Worm (Caenorhabditis elegans) whole organism, early embryonic: ENCODE data around the gene C23H3.9.

ENCODE experiments used
- B0310.2 ChIP-seq: sonication (generic microtip); optimal IDR thresholded peaks from 2 replicates; lab custom pipeline; 2016; ENCODE audit warnings: mild to moderate bottlenecking, missing genetic modification characterization, missing compliant biosample characterization
- F13C5.2 ChIP-seq: sonication (generic microtip); optimal IDR thresholded peaks from 2 replicates; lab custom pipeline; 2017; ENCODE audit warnings: mild to moderate bottlenecking, missing genetic modification characterization, inconsistent platforms, missing compliant biosample characterization
- aly-1 ChIP-seq: sonication (generic microtip); optimal IDR thresholded peaks from 2 replicates; lab custom pipeline; 2016; ENCODE audit warnings: missing genetic modification characterization, missing compliant biosample characterization
- ama-1 ChIP-seq: fragments of 150-350 bp; optimal IDR thresholded peaks from 2 replicates; lab custom pipeline; 2014
- ceh-13 ChIP-seq: fragments of 200-800 bp; sonication (Bioruptor generic); optimal IDR thresholded peaks from 2 replicates; lab custom pipeline; 2018; ENCODE audit warnings: mild to moderate bottlenecking, missing genetic modification characterization, missing compliant biosample characterization
- ceh-36 ChIP-seq: sonication (generic microtip); optimal IDR thresholded peaks from 2 replicates; lab custom pipeline; 2016; ENCODE audit warnings: missing genetic modification characterization, inconsistent platforms, missing compliant biosample characterization
- ets-7 ChIP-seq: sonication (generic microtip); optimal IDR thresholded peaks from 2 replicates; lab custom pipeline; 2016; ENCODE audit warnings: missing genotype, missing genetic modification characterization, missing compliant biosample characterization
- flt-1 ChIP-seq: fragments of 200-800 bp; sonication (Bioruptor generic); IDR thresholded peaks from 2 replicates; pipeline ENCODE4 v1.3.6; 2022; ENCODE audit warnings: missing genetic modification characterization, missing compliant biosample characterization
- hmbx-1 ChIP-seq: sonication (generic microtip); optimal IDR thresholded peaks from 2 replicates; lab custom pipeline; 2016; ENCODE audit warnings: mild to moderate bottlenecking, missing genetic modification characterization, missing compliant biosample characterization
- hmg-4 ChIP-seq: fragments of 200-800 bp; sonication (Bioruptor generic); optimal IDR thresholded peaks from 2 replicates; lab custom pipeline; 2018; ENCODE audit warnings: mild to moderate bottlenecking, missing genetic modification characterization, missing compliant biosample characterization
- hnd-1 ChIP-seq: sonication (generic microtip); optimal IDR thresholded peaks from 2 replicates; lab custom pipeline; 2016; ENCODE audit warnings: missing genetic modification characterization, missing compliant biosample characterization
- pes-1 ChIP-seq: fragments of 200-800 bp; sonication (Bioruptor generic); IDR thresholded peaks from 2 replicates; pipeline ENCODE4 v1.3.6; 2022; ENCODE audit warnings: missing genetic modification reagents, missing genetic modification characterization, missing compliant biosample characterization
- scrt-1 ChIP-seq: fragments of 200-800 bp; sonication (Bioruptor generic); IDR thresholded peaks from 2 replicates; pipeline ENCODE4 v1.3.6; 2022; ENCODE audit warnings: missing genetic modification characterization, missing compliant biosample characterization
- sea-1 ChIP-seq: fragments of 200-800 bp; sonication (Bioruptor generic); conservative IDR thresholded peaks from 2 replicates; pipeline ENCODE4 v1.3.6; 2022; ENCODE audit warnings: missing genetic modification characterization, missing compliant biosample characterization
- tbx-11 ChIP-seq: fragments of 200-800 bp; sonication (Bioruptor generic); IDR thresholded peaks from 2 replicates; pipeline ENCODE4 v1.3.6; 2022; ENCODE audit warnings: missing genetic modification characterization, missing compliant biosample characterization
- tbx-37 ChIP-seq: fragments of 200-800 bp; sonication (Bioruptor generic); conservative IDR thresholded peaks from 2 replicates; pipeline ENCODE4 v1.3.6; 2022; ENCODE audit warnings: missing genetic modification reagents, missing genetic modification characterization, missing compliant biosample characterization
- tra-4 ChIP-seq: sonication (generic microtip); optimal IDR thresholded peaks from 2 replicates; lab custom pipeline; 2017; ENCODE audit warnings: missing genetic modification characterization, missing compliant biosample characterization

Gene C23H3.9

DNA sequence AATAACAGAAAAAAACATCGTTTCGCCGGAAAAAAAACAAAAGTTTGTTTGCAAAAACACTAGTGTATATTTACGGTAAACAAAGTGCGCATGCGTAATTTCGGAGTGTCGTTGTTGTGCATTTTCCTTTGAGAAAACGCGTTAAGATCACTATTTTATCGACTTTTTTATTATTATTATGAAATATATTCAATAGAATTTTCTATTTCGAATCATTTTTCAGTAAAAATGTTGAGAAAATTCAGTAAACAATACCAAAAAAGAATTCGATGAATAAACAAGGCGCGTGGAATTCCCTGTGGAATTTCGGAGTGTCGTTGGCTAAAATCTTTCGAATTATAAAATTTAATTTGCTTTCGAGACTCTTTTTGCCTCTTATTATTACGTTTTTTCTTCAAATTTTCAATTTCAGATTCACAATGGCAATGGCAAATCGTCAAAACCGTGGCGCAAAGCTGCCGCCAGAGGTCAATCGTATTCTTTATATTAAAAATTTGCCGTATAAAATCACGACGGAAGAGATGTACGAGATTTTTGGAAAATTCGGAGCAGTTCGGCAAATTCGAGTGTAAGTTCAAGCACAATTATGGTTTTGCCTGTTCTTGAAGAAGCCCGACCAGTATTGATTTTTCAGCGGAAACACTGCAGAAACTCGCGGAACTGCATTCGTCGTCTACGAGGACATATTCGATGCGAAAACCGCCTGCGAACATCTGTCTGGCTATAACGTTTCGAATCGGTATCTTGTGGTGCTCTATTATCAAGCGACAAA, 19.1 kb upstream of the C23H3.9 start, which contains the start of the genes luc-7L3 and sftb-6:
Gene luc-7L3 (minus strand): TSS at position 36 of the 772 bp plus-strand sequence.
Gene sftb-6 (plus strand): TSS at position 413 of the 772 bp plus-strand sequence.
- TF ChIP-seq tbx-11 (GFP tag; lab: Robert Waterston, UW) (no peak), hmbx-1 (tag; lab: Kevin White, UChicago) (peak; percentile 40), F13C5.2 (tag; lab: Kevin White, UChicago) (peak; percentile 69)

ce11 chrII:95177-95576, 16.1 kb upstream of the C23H3.9 start, which contains the start of gene C50D2.7:
C50D2.7 (minus strand) TSS chrII:95277.
- no peak for TF ChIP-seq scrt-1
- no peak for TF ChIP-seq ceh-36 (tag; lab: Kevin White, UChicago)
- no peak for TF ChIP-seq hmbx-1 (tag; lab: Kevin White, UChicago)
- TF ChIP-seq F13C5.2 (tag; lab: Kevin White, UChicago): no peak
- no peak for TF ChIP-seq flt-1 (GFP tag; lab: Robert Waterston, UW)
- TF ChIP-seq pes-1: no peak
- TF ChIP-seq B0310.2: no peak
- TF ChIP-seq ets-7 (tag; lab: Kevin White, UChicago): no peak
- TF ChIP-seq tbx-11 (GFP tag; lab: Robert Waterston, UW): no peak

DNA sequence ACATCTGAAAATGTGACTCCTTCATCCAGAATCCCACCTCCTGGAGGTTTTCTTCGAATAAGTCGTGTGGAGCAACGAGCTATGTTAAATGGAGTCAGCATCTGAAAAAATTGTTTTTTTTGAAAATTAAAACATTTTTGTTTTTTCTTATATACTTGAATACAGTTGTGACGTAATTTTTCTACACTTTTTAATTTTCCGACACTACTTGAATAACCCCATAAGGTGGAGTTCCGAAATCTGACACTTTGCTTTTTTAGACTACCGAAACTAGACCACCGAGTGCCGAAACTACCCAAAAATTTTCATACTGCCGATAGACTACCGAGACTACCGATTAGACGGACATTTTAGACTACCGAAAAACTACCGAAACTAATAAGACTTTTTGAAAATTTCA, 12.4 kb upstream of the C23H3.9 start, which contains the start of gene mcat-1:
Gene mcat-1 (minus strand): TSS at position 101 of the 400 bp plus-strand sequence.
- TF ChIP-seq aly-1 (tag; lab: Kevin White, UChicago) (no peak), scrt-1 (no peak), ets-7 (tag; lab: Kevin White, UChicago) (no peak), ama-1 (no peak), F13C5.2 (tag; lab: Kevin White, UChicago) (no peak), ceh-13 (no peak), tra-4 (tag; lab: Kevin White, UChicago) (no peak), hmbx-1 (tag; lab: Kevin White, UChicago) (no peak), hnd-1 (tag; lab: Kevin White, UChicago) (no peak), hmg-4 (GFP tag; lab: Kevin White, UChicago) (no peak), B0310.2 (no peak)

DNA sequence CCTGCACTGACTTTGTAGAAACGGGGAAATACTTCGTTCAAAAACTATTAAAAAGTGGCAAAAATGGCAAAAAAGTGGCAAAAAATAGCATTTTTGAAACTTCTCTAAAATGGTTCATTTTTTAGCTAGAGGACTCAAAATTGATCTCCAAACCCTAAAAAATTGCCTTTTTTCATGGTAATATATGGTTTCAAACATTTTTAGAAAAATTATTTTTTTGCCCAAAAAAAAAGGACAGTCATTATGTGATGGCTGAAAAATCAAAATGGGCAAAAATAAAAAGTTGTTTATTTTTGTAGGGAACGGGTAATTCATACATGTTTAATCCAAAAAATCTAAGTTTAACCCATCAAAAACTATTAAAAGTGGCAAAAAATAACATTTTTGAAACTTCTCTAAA, 8.9 kb upstream of the C23H3.9 start:
- TF ChIP-seq hmbx-1 (tag; lab: Kevin White, UChicago) (no peak), pes-1 (no peak), sea-1 (GFP tag; lab: Robert Waterston, UW) (no peak), scrt-1 (no peak), tbx-11 (GFP tag; lab: Robert Waterston, UW) (no peak), hnd-1 (tag; lab: Kevin White, UChicago) (no peak), F13C5.2 (tag; lab: Kevin White, UChicago) (no peak), tbx-37 (no peak), aly-1 (tag; lab: Kevin White, UChicago) (no peak), B0310.2 (no peak), hmg-4 (GFP tag; lab: Kevin White, UChicago) (no peak), ets-7 (tag; lab: Kevin White, UChicago) (no peak), ceh-36 (tag; lab: Kevin White, UChicago) (no peak), ama-1 (no peak), ceh-13 (no peak), tra-4 (tag; lab: Kevin White, UChicago) (no peak), flt-1 (GFP tag; lab: Robert Waterston, UW) (no peak)

ce11 chrII:86794-87193, 7.7 kb upstream of the C23H3.9 start:
- TF ChIP-seq B0310.2 (no peak), sea-1 (GFP tag; lab: Robert Waterston, UW) (no peak), tbx-11 (GFP tag; lab: Robert Waterston, UW) (no peak), pes-1 (no peak), ceh-36 (tag; lab: Kevin White, UChicago) (no peak), hnd-1 (tag; lab: Kevin White, UChicago) (no peak), ets-7 (tag; lab: Kevin White, UChicago) (no peak), hmg-4 (GFP tag; lab: Kevin White, UChicago) (no peak), tra-4 (tag; lab: Kevin White, UChicago) (no peak), F13C5.2 (tag; lab: Kevin White, UChicago) (no peak), ceh-13 (no peak), scrt-1 (no peak), flt-1 (GFP tag; lab: Robert Waterston, UW) (no peak), ama-1 (no peak), aly-1 (tag; lab: Kevin White, UChicago) (no peak), hmbx-1 (tag; lab: Kevin White, UChicago) (no peak), tbx-37 (no peak)

- TF ChIP-seq hmbx-1 (tag; lab: Kevin White, UChicago) (no peak), pes-1 (no peak), ceh-13 (no peak), tbx-37 (no peak), scrt-1 (no peak), flt-1 (GFP tag; lab: Robert Waterston, UW) (no peak), B0310.2 (no peak), hmg-4 (GFP tag; lab: Kevin White, UChicago) (no peak), F13C5.2 (tag; lab: Kevin White, UChicago) (no peak), sea-1 (GFP tag; lab: Robert Waterston, UW) (no peak), ets-7 (tag; lab: Kevin White, UChicago) (no peak), aly-1 (tag; lab: Kevin White, UChicago) (no peak), ceh-36 (tag; lab: Kevin White, UChicago) (no peak), tbx-11 (GFP tag; lab: Robert Waterston, UW) (no peak), hnd-1 (tag; lab: Kevin White, UChicago) (no peak), tra-4 (tag; lab: Kevin White, UChicago) (no peak), ama-1 (no peak)
These were observed 5.1 kb upstream of the C23H3.9 start, which contains the start of gene C50D2.6 for ce11 chrII:84134-84533. C50D2.6 (plus strand) TSS chrII:84434.

DNA sequence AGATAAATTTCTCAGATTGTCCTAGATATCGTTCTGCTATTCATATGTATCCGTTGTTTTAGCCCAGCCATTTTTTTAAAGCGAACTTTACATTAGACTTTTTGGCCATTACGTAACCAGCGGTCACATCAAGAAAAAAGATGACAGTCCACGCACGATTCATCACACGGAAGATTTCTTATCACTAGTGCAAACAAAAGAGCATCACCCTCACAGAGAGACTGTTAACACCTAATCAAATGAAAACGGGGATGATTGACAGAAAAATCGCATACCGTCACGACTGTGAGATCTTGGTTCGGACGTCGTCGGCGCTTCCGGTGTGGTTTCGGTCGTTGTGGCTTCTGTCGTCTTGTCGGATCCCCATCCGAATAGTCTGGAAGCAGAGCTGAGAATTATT, 2.4 kb downstream of the C23H3.9 start:
- TF ChIP-seq F13C5.2 (tag; lab: Kevin White, UChicago): no peak
- no peak for TF ChIP-seq flt-1 (GFP tag; lab: Robert Waterston, UW)
- no peak for TF ChIP-seq tbx-37
- TF ChIP-seq hmbx-1 (tag; lab: Kevin White, UChicago): no peak
- no peak for TF ChIP-seq tra-4 (tag; lab: Kevin White, UChicago)
- no peak for TF ChIP-seq tbx-11 (GFP tag; lab: Robert Waterston, UW)
- TF ChIP-seq B0310.2: no peak
- TF ChIP-seq sea-1 (GFP tag; lab: Robert Waterston, UW): no peak
- no peak for TF ChIP-seq ama-1
- TF ChIP-seq ets-7 (tag; lab: Kevin White, UChicago): no peak
- TF ChIP-seq aly-1 (tag; lab: Kevin White, UChicago): no peak
- TF ChIP-seq hnd-1 (tag; lab: Kevin White, UChicago): no peak
- TF ChIP-seq ceh-13: no peak
- no peak for TF ChIP-seq ceh-36 (tag; lab: Kevin White, UChicago)
- TF ChIP-seq pes-1: no peak
